Fruit fly (Drosophila melanogaster) whole organism, embryonic: ENCODE data around the gene RfC3.
A peak's percentile ranks its signal among the peaks of the same experiment; 100 is the strongest.

Source experiments
- Blimp-1 ChIP-seq: fragments of 200-800 bp; sonication (Bioruptor generic); optimal IDR thresholded peaks from 3 replicates; lab custom pipeline; 2018; ENCODE audit warnings: missing biosample characterization, missing genetic modification characterization, mild to moderate bottlenecking, moderate library complexity, missing genetic modification reagents
- CG10366 ChIP-seq: fragments of 200-800 bp; sonication (Bioruptor generic); IDR thresholded peaks from 2 replicates; pipeline ENCODE4 v1.3.6; 2022; ENCODE audit warnings: missing biosample characterization, missing genetic modification characterization
- CG10462 ChIP-seq: fragments of 200-800 bp; sonication (Bioruptor generic); optimal IDR thresholded peaks from 2 replicates; lab custom pipeline; 2016; ENCODE audit warnings: missing biosample characterization, missing genetic modification characterization
- CG12219 ChIP-seq: fragments of 200-800 bp; sonication (Bioruptor generic); optimal IDR thresholded peaks from 3 replicates; lab custom pipeline; 2018; ENCODE audit warnings: missing biosample characterization, mild to moderate bottlenecking, missing genetic modification characterization
- CG12299 ChIP-seq: fragments of 200-800 bp; sonication (Bioruptor generic); optimal IDR thresholded peaks from 2 replicates; lab custom pipeline; 2018; ENCODE audit warnings: missing biosample characterization, mild to moderate bottlenecking, missing genetic modification characterization
- CG14441 ChIP-seq: fragments of 200-800 bp; sonication (Bioruptor generic); IDR thresholded peaks from 2 replicates; pipeline ENCODE4 v1.3.6; 2022; ENCODE audit warnings: missing biosample characterization, missing genetic modification characterization
- CG16815 ChIP-seq: fragments of 200-800 bp; sonication (Bioruptor generic); optimal IDR thresholded peaks from 3 replicates; lab custom pipeline; 2017; ENCODE audit warnings: missing biosample characterization, mild to moderate bottlenecking, missing genetic modification characterization
- CG1792 ChIP-seq: fragments of 200-800 bp; sonication (Bioruptor generic); optimal IDR thresholded peaks from 2 replicates; lab custom pipeline; 2016; ENCODE audit warnings: missing biosample characterization, missing genetic modification characterization
- CG18262 ChIP-seq: fragments of 200-800 bp; optimal IDR thresholded peaks from 3 replicates; lab custom pipeline; 2019; ENCODE audit warnings: missing biosample characterization, mild to moderate bottlenecking, missing genetic modification characterization, moderate library complexity
- CG31224 ChIP-seq: fragments of 200-800 bp; sonication (Bioruptor generic); IDR thresholded peaks from 2 replicates; pipeline ENCODE4 v1.3.6; 2022; ENCODE audit warnings: missing biosample characterization, missing genetic modification characterization
- CG32767 ChIP-seq: fragments of 200-800 bp; sonication (Bioruptor generic); IDR thresholded peaks from 2 replicates; pipeline ENCODE4 v1.3.6; 2022; ENCODE audit warnings: missing biosample characterization, missing genetic modification characterization
- CG32772 ChIP-seq: fragments of 200-800 bp; sonication (Bioruptor generic); IDR thresholded peaks from 2 replicates; pipeline ENCODE4 v1.3.6; 2022; ENCODE audit warnings: missing biosample characterization, missing genetic modification characterization
- CG33557 ChIP-seq: fragments of 200-800 bp; sonication (Bioruptor generic); optimal IDR thresholded peaks from 2 replicates; lab custom pipeline; 2019; ENCODE audit warnings: missing biosample characterization, mild to moderate bottlenecking, missing genetic modification characterization, moderate library complexity
- CG3995 ChIP-seq: fragments of 200-800 bp; sonication (Bioruptor generic); optimal IDR thresholded peaks from 3 replicates; lab custom pipeline; 2016; ENCODE audit warnings: missing biosample characterization, missing genetic modification characterization
- CG4404 ChIP-seq: fragments of 200-800 bp; sonication (Bioruptor generic); IDR thresholded peaks from 2 replicates; pipeline ENCODE4 v1.3.6; 2022; ENCODE audit warnings: missing biosample characterization, missing genetic modification characterization
- CG7556 ChIP-seq: fragments of 200-800 bp; sonication (Bioruptor generic); optimal IDR thresholded peaks from 2 replicates; lab custom pipeline; 2017; ENCODE audit warnings: missing biosample characterization, mild to moderate bottlenecking, missing genetic modification characterization
- CG7987 ChIP-seq: fragments of 200-800 bp; sonication (Bioruptor generic); optimal IDR thresholded peaks from 2 replicates; lab custom pipeline; 2018; ENCODE audit warnings: missing biosample characterization, mild to moderate bottlenecking, missing genetic modification characterization, moderate library complexity
- CG8478 ChIP-seq: fragments of >200 bp; optimal IDR thresholded peaks from 2 replicates; lab custom pipeline; 2018
- CG9437 ChIP-seq: fragments of 200-800 bp; sonication (Bioruptor generic); optimal IDR thresholded peaks from 2 replicates; lab custom pipeline; 2018; ENCODE audit warnings: missing biosample characterization, mild to moderate bottlenecking, missing genetic modification characterization
- CG9609 ChIP-seq: fragments of 200-800 bp; sonication (Bioruptor generic); optimal IDR thresholded peaks from 3 replicates; lab custom pipeline; 2016; ENCODE audit warnings: missing biosample characterization, missing genetic modification characterization
- CG9817 ChIP-seq: fragments of 200-800 bp; sonication (Bioruptor generic); optimal IDR thresholded peaks from 2 replicates; lab custom pipeline; 2018; ENCODE audit warnings: missing biosample characterization, mild to moderate bottlenecking, missing genetic modification characterization, moderate library complexity
- Chrac-16 ChIP-seq: fragments of 200-800 bp; sonication (Bioruptor generic); optimal IDR thresholded peaks from 3 replicates; lab custom pipeline; 2016; ENCODE audit warnings: missing biosample characterization, missing genetic modification characterization
- Doc3 ChIP-seq: fragments of 200-800 bp; sonication (Bioruptor generic); IDR thresholded peaks from 3 replicates; pipeline ENCODE4 v1.3.6; 2022; ENCODE audit warnings: missing biosample characterization, missing genetic modification characterization; ENCODE audit not compliant: partially characterized antibody
- Dp ChIP-seq: fragments of 200-800 bp; sonication (Bioruptor generic); optimal IDR thresholded peaks from 2 replicates; lab custom pipeline; 2018; ENCODE audit warnings: missing biosample characterization, mild to moderate bottlenecking, missing genetic modification characterization, moderate library complexity
- GATAe ChIP-seq: fragments of 200-800 bp; sonication (Bioruptor generic); conservative IDR thresholded peaks from 2 replicates; pipeline ENCODE4 v1.3.6; 2022; ENCODE audit warnings: missing biosample characterization, missing genetic modification characterization
- H2.0 ChIP-seq: fragments of 200-800 bp; sonication (Bioruptor generic); IDR thresholded peaks from 2 replicates; pipeline ENCODE4 v1.3.6; 2022; ENCODE audit warnings: missing biosample characterization, missing genetic modification characterization
- NC2α ChIP-seq: fragments of 200-800 bp; sonication (Bioruptor generic); optimal IDR thresholded peaks from 2 replicates; lab custom pipeline; 2016; ENCODE audit warnings: missing biosample characterization, missing genetic modification characterization
- Opbp ChIP-seq: fragments of 200-800 bp; sonication (Bioruptor generic); IDR thresholded peaks from 3 replicates; pipeline ENCODE4 v1.3.6; 2022; ENCODE audit warnings: missing biosample characterization, missing genetic modification characterization; ENCODE audit not compliant: partially characterized antibody
- Rfx ChIP-seq: fragments of 200-800 bp; sonication (Bioruptor generic); IDR thresholded peaks from 2 replicates; pipeline ENCODE4 v1.3.6; 2022; ENCODE audit warnings: missing biosample characterization, missing genetic modification characterization
- Rx ChIP-seq: fragments of 200-800 bp; sonication (Bioruptor generic); IDR thresholded peaks from 2 replicates; pipeline ENCODE4 v1.3.6; 2022; ENCODE audit warnings: missing biosample characterization, missing genetic modification characterization
- Sox100B ChIP-seq: fragments of 200-800 bp; sonication (Bioruptor generic); optimal IDR thresholded peaks from 3 replicates; lab custom pipeline; 2018; ENCODE audit warnings: missing biosample characterization, mild to moderate bottlenecking, missing genetic modification characterization
- Ssrp ChIP-seq: fragments of 200-800 bp; sonication (Bioruptor generic); optimal IDR thresholded peaks from 2 replicates; lab custom pipeline; 2018; ENCODE audit warnings: missing biosample characterization, mild to moderate bottlenecking, missing genetic modification characterization, moderate library complexity
- Xbp1 ChIP-seq: fragments of 200-800 bp; sonication (Bioruptor generic); optimal IDR thresholded peaks from 3 replicates; lab custom pipeline; 2016; ENCODE audit warnings: missing biosample characterization, mild to moderate bottlenecking, missing genetic modification characterization
- dmrt99B ChIP-seq: fragments of 200-800 bp; sonication (Bioruptor generic); optimal IDR thresholded peaks from 2 replicates; lab custom pipeline; 2018; ENCODE audit warnings: missing biosample characterization, mild to moderate bottlenecking, missing genetic modification characterization, moderate library complexity
- eve ChIP-seq, 2 experiments: fragments of >200 bp; optimal IDR thresholded peaks; 2 replicates each; lab custom pipeline; 2017; ENCODE audit warnings: missing biosample characterization in 2 of 2, missing genetic modification characterization in 2 of 2
- hbn ChIP-seq: fragments of 200-800 bp; sonication (Bioruptor generic); IDR thresholded peaks from 2 replicates; pipeline ENCODE4 v1.3.6; 2022; ENCODE audit warnings: missing biosample characterization, missing genetic modification characterization; ENCODE audit not compliant: partially characterized antibody
- ind ChIP-seq: fragments of 200-800 bp; sonication (Bioruptor generic); optimal IDR thresholded peaks from 3 replicates; lab custom pipeline; 2016; ENCODE audit warnings: missing biosample characterization, missing genetic modification characterization
- kah ChIP-seq: fragments of 200-800 bp; sonication (Bioruptor generic); optimal IDR thresholded peaks from 2 replicates; lab custom pipeline; 2018; ENCODE audit warnings: missing biosample characterization, mild to moderate bottlenecking, missing genetic modification characterization
- lilli ChIP-seq: fragments of 200-800 bp; sonication (Bioruptor generic); optimal IDR thresholded peaks from 3 replicates; lab custom pipeline; 2016; ENCODE audit warnings: missing biosample characterization, missing genetic modification characterization
- lov ChIP-seq, 2 experiments: fragments of 200-800 bp in 1 of 2; fragments of >200 bp in 1 of 2; sonication (Bioruptor generic) in 1 of 2; IDR thresholded peaks in 1 of 2; optimal IDR thresholded peaks in 1 of 2; 2 replicates in 1 of 2; 3 replicates in 1 of 2; pipeline versions ENCODE4 v1.3.6 to Lab custom; 2017 to 2022; ENCODE audit warnings: missing biosample characterization in 1 of 2, missing genetic modification characterization in 1 of 2
- repo ChIP-seq: fragments of 200-800 bp; sonication (Bioruptor generic); optimal IDR thresholded peaks from 2 replicates; lab custom pipeline; 2016; ENCODE audit warnings: missing biosample characterization, missing genetic modification characterization
- scrt ChIP-seq: fragments of 200-800 bp; sonication (Bioruptor generic); optimal IDR thresholded peaks from 2 replicates; lab custom pipeline; 2018; ENCODE audit warnings: missing biosample characterization, mild to moderate bottlenecking, missing genetic modification characterization, moderate library complexity
- sd ChIP-seq: fragments of 200-800 bp; sonication (Bioruptor generic); optimal IDR thresholded peaks from 3 replicates; lab custom pipeline; 2018; ENCODE audit warnings: missing biosample characterization, mild to moderate bottlenecking, missing genetic modification characterization, moderate library complexity
- sim ChIP-seq: fragments of 200-800 bp; sonication (Bioruptor generic); IDR thresholded peaks from 2 replicates; pipeline ENCODE4 v1.3.6; 2022; ENCODE audit warnings: missing biosample characterization, missing genetic modification characterization
- stc ChIP-seq: fragments of 200-800 bp; sonication (Bioruptor generic); IDR thresholded peaks from 2 replicates; pipeline ENCODE4 v1.3.6; 2022; ENCODE audit warnings: missing biosample characterization, missing genetic modification characterization
- sug ChIP-seq: fragments of 200-800 bp; optimal IDR thresholded peaks from 2 replicates; lab custom pipeline; 2019; ENCODE audit warnings: missing biosample characterization, mild to moderate bottlenecking, missing genetic modification characterization, moderate library complexity
- toy ChIP-seq: fragments of 200-800 bp; sonication (Bioruptor generic); IDR thresholded peaks from 2 replicates; pipeline ENCODE4 v1.3.6; 2022; ENCODE audit warnings: missing biosample characterization, missing genetic modification characterization
- ttk ChIP-seq: fragments of 200-800 bp; sonication (Bioruptor generic); IDR thresholded peaks from 2 replicates; pipeline ENCODE4 v2.1.2; 2022; ENCODE audit warnings: missing biosample characterization, missing genetic modification characterization
- tx ChIP-seq: fragments of 200-800 bp; sonication (Bioruptor generic); optimal IDR thresholded peaks from 2 replicates; lab custom pipeline; 2016; ENCODE audit warnings: missing biosample characterization, missing genetic modification characterization

The RfC3 gene

DNA sequence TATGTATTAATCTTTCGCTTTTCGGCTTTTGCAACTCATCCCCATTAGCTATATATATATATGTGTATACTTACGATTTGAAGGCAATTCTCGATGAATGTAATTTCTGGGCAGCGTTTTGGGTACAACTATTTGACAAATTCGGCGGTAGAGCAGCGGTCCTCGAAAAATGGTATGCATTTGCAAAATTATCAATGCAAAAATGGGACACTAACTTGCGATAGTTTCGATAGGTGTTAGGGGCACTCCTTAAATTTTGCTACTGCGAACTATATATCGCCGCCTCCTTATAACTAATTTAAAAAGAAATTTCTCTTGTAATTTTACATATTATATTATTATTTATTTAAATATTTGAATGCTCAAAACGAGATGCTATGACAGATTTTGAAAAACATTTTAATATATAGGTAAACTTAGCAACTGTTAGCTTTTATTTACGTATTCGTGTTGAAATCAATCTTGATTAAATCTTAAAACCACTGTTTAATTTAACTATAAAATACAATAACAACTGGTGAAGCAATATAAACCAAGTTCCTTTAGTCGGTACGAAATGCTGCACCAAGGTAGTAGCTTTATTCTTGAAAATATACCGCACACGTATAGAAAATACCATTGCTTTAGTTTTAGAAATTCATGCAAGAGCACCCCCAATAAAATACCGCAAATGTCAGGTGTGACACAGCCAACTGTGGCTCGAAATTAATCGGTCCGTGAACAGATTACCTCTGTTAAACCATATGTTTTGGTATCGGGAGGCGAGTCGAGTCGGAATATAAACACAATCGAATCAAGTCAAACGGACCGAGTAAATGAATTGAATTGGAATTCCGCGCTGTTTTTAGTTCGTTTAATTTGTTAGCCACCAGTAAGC, 5.5 kb upstream of the RfC3 start, which contains the start of the genes CG5355 and Klp31E (continued):
- TF ChIP-seq Dp (no peak), CG33557 (GFP tag; lab: Kevin White, UChicago) (peak; percentile 76), Sox100B (GFP tag; lab: Kevin White, UChicago) (peak; percentile 72), stc (GFP tag; lab: Robert Waterston, UW) (0 out of 2 replicates have a peak, but pooled peaks have one; percentile 26), kah (GFP tag; lab: Kevin White, UChicago) (no peak), CG14441 (GFP tag; lab: Robert Waterston, UW) (no peak), tx (GFP tag; lab: Kevin White, UChicago) (peak; percentile 13), ttk (GFP tag; lab: Robert Waterston, UW) (no peak), CG9817 (tag; lab: Kevin White, UChicago) (peak; percentile 74), Blimp-1 (GFP tag; lab: Kevin White, UChicago) (no peak), toy (GFP tag; lab: Robert Waterston, UW) (no peak), eve (GFP tag; optimal IDR thresholded peaks at IDR 0.05; lab: Kevin White, UChicago) (no peak), CG10366 (no peak), CG12299 (tag; lab: Kevin White, UChicago) (peak; percentile 27), CG16815 (GFP tag; lab: Kevin White, UChicago) (peak; percentile 64), scrt (peak; percentile 63), lov (optimal IDR thresholded peaks at IDR 0.05; lab: Kevin White, UChicago) (no peak), lov (GFP tag; IDR thresholded peaks at IDR 0.05; lab: Robert Waterston, UW) (no peak), GATAe (no peak), CG32772 (0 out of 2 replicates have a peak, but pooled peaks have one; percentile 4), CG32767 (0 out of 2 replicates have a peak, but pooled peaks have one; percentile 25), CG3995 (GFP tag; lab: Kevin White, UChicago) (peak; percentile 10), CG7556 (GFP tag; lab: Kevin White, UChicago) (peak; percentile 84), CG7987 (GFP tag; lab: Kevin White, UChicago) (no peak), CG18262 (tag; lab: Kevin White, UChicago) (peak; percentile 86), Doc3 (GFP tag; lab: Robert Waterston, UW) (peak; percentile 72), CG10462 (peak; percentile 24), sd (no peak), ind (GFP tag; lab: Kevin White, UChicago) (peak; percentile 55), lilli (GFP tag; lab: Kevin White, UChicago) (peak; percentile 74), CG1792 (GFP tag; lab: Kevin White, UChicago) (peak; percentile 42), CG31224 (peak; percentile 59), Opbp (peak; percentile 71; the same call in 2 of the 3 replicates), Ssrp (tag; lab: Kevin White, UChicago) (peak; percentile 77), repo (GFP tag; lab: Kevin White, UChicago) (no peak), Rfx (GFP tag; lab: Robert Waterston, UW) (peak; percentile 53), Chrac-16 (GFP tag; lab: Kevin White, UChicago) (peak; percentile 66), H2.0 (GFP tag; lab: Robert Waterston, UW) (peak; percentile 31), hbn (GFP tag; lab: Robert Waterston, UW) (peak; percentile 80), Xbp1 (GFP tag; lab: Kevin White, UChicago) (peak; percentile 71), dmrt99B (no peak), CG9609 (GFP tag; lab: Kevin White, UChicago) (peak; percentile 37), CG8478 (lab: Kevin White, UChicago) (no peak), CG4404 (no peak; the same call in 1 of the 2 replicates), CG12219 (GFP tag; lab: Kevin White, UChicago) (peak; percentile 40), sug (peak; percentile 73), sim (GFP tag; lab: Robert Waterston, UW) (no peak), CG9437 (peak; percentile 78), Rx (no peak), NC2α (no peak)
